Fruit fly (Drosophila melanogaster) whole organism: Measurements from ENCODE around the gene CG31793.

ENCODE experiments used
- CG8478 ChIP-seq: fragments of >200 bp; optimal IDR thresholded peaks from 2 replicates; lab custom pipeline; 2018; ENCODE audit warnings: inconsistent platforms
- Dll ChIP-seq: fragments of >200 bp; optimal IDR thresholded peaks from 2 replicates; lab custom pipeline; 2017
- EcR ChIP-seq, 2 experiments: fragments of >200 bp; optimal IDR thresholded peaks; 2 replicates each; lab custom pipeline; 2017; ENCODE audit warnings: missing biosample characterization in 2 of 2, missing genetic modification characterization in 2 of 2, missing genetic modification reagents in 2 of 2
- pan ChIP-seq: fragments of >200 bp; optimal IDR thresholded peaks from 2 replicates; lab custom pipeline; 2017
- psq ChIP-seq: fragments of >200 bp; optimal IDR thresholded peaks from 2 replicates; lab custom pipeline; 2017
- usp ChIP-seq: fragments of >200 bp; optimal IDR thresholded peaks from 2 replicates; lab custom pipeline; 2017; ENCODE audit warnings: missing biosample characterization, missing genetic modification characterization, mixed read lengths

- no peak for TF ChIP-seq CG8478
- TF ChIP-seq psq (lab: Kevin White, UChicago) = no peak
- no peak for TF ChIP-seq usp
- TF ChIP-seq EcR (GFP tag; optimal IDR thresholded peaks at IDR 0.05; lab: Kevin White, UChicago) = no peak
- no peak for TF ChIP-seq Dll (lab: Kevin White, UChicago)
- TF ChIP-seq pan (lab: Kevin White, UChicago) = no peak
These were observed 6.0 kb downstream of the CG31793 start, which contains the start of gene RpL30 for dm6 chr2L:19009130-19009529.
